Worm (Caenorhabditis elegans) whole organism, young adult: Measurements from ENCODE around the gene ptr-22.

Experiments used
- B0035.1 ChIP-seq: sonication (generic microtip); optimal IDR thresholded peaks from 2 replicates; lab custom pipeline; 2016; ENCODE audit warnings: missing genetic modification characterization, mild to moderate bottlenecking, missing compliant biosample characterization, missing genotype, missing genetic modification reagents
- B0261.1 ChIP-seq: sonication (generic microtip); optimal IDR thresholded peaks from 2 replicates; lab custom pipeline; 2016; ENCODE audit warnings: mild to moderate bottlenecking, missing genetic modification characterization, moderate library complexity, missing compliant biosample characterization
- C06A6.2 ChIP-seq: fragments of 200-800 bp; sonication (Bioruptor generic); conservative IDR thresholded peaks from 2 replicates; pipeline ENCODE4 v1.3.6; 2022; ENCODE audit warnings: missing genetic modification characterization, missing compliant biosample characterization
- C17E4.6 ChIP-seq: fragments of 200-800 bp; sonication (Bioruptor generic); IDR thresholded peaks from 2 replicates; pipeline ENCODE4 v1.3.6; 2022; ENCODE audit warnings: missing genetic modification reagents, missing genetic modification characterization, missing compliant biosample characterization
- D2030.7 ChIP-seq: fragments of 200-800 bp; sonication (Bioruptor generic); IDR thresholded peaks from 2 replicates; pipeline ENCODE4 v1.3.6; 2022; ENCODE audit warnings: missing genetic modification reagents, missing genetic modification characterization, missing compliant biosample characterization
- F10E7.11 ChIP-seq: sonication (generic microtip); optimal IDR thresholded peaks from 2 replicates; lab custom pipeline; 2017; ENCODE audit warnings: mild to moderate bottlenecking, missing genetic modification characterization, moderate library complexity, missing compliant biosample characterization
- F33H1.4 ChIP-seq: fragments of 200-800 bp; sonication (Bioruptor generic); IDR thresholded peaks from 2 replicates; pipeline ENCODE4 v1.3.6; 2022; ENCODE audit warnings: missing genetic modification reagents, missing genetic modification characterization, missing compliant biosample characterization
- F37B4.10 ChIP-seq: fragments of 200-800 bp; sonication (Bioruptor generic); IDR thresholded peaks from 2 replicates; pipeline ENCODE4 v1.3.6; 2022; ENCODE audit warnings: missing genetic modification characterization, missing compliant biosample characterization
- K11D2.4 ChIP-seq: fragments of 200-800 bp; sonication (Bioruptor generic); IDR thresholded peaks from 2 replicates; pipeline ENCODE4 v1.3.6; 2022; ENCODE audit warnings: missing genetic modification reagents, missing genetic modification characterization, missing compliant biosample characterization
- K12H6.12 ChIP-seq: fragments of 200-800 bp; sonication (Bioruptor generic); optimal IDR thresholded peaks from 2 replicates; lab custom pipeline; 2018; ENCODE audit warnings: mild to moderate bottlenecking, missing genetic modification characterization, missing compliant biosample characterization
- Y53G8AR.9 ChIP-seq: fragments of 200-800 bp; sonication (Bioruptor generic); conservative IDR thresholded peaks from 2 replicates; pipeline ENCODE4 v1.3.6; 2022; ENCODE audit warnings: missing genetic modification reagents, missing genetic modification characterization, missing compliant biosample characterization
- Y56A3A.18 ChIP-seq: fragments of 200-800 bp; sonication (Bioruptor generic); IDR thresholded peaks from 2 replicates; pipeline ENCODE4 v1.3.6; 2022; ENCODE audit warnings: missing genetic modification reagents, missing genetic modification characterization, missing compliant biosample characterization
- Y79H2A.3 ChIP-seq: fragments of 200-800 bp; sonication (Bioruptor generic); conservative IDR thresholded peaks from 2 replicates; pipeline ENCODE4 v1.3.6; 2022; ENCODE audit warnings: missing genetic modification reagents, missing genetic modification characterization, missing compliant biosample characterization
- akir-1 ChIP-seq: fragments of 200-800 bp; sonication (Bioruptor generic); optimal IDR thresholded peaks from 2 replicates; lab custom pipeline; 2018; ENCODE audit warnings: mild to moderate bottlenecking, missing genetic modification characterization, moderate library complexity, missing compliant biosample characterization
- aptf-3 ChIP-seq: fragments of 200-800 bp; sonication (Bioruptor generic); IDR thresholded peaks from 2 replicates; pipeline ENCODE4 v1.3.6; 2022; ENCODE audit warnings: missing genetic modification characterization, missing compliant biosample characterization
- atf-7 ChIP-seq: sonication (generic microtip); optimal IDR thresholded peaks from 2 replicates; lab custom pipeline; 2017; ENCODE audit warnings: mild to moderate bottlenecking, missing genetic modification characterization, missing compliant biosample characterization
- bed-2 ChIP-seq: fragments of 200-800 bp; sonication (Bioruptor generic); IDR thresholded peaks from 2 replicates; pipeline ENCODE4 v1.3.6; 2022; ENCODE audit warnings: missing genetic modification reagents, missing genetic modification characterization, missing compliant biosample characterization
- cebp-1 ChIP-seq, 2 experiments: fragments of 200-800 bp in 1 of 2; sonication (Bioruptor generic) in 1 of 2; sonication (generic microtip) in 1 of 2; IDR thresholded peaks in 1 of 2; optimal IDR thresholded peaks in 1 of 2; 2 replicates each; pipeline versions ENCODE4 v1.3.6 to Lab custom; 2017 to 2022; ENCODE audit warnings: missing compliant biosample characterization in 2 of 2, missing genetic modification characterization in 2 of 2, mild to moderate bottlenecking in 1 of 2, missing genetic modification reagents in 1 of 2, moderate library complexity in 1 of 2
- ceh-58 ChIP-seq: fragments of 200-800 bp; sonication (Bioruptor generic); IDR thresholded peaks from 2 replicates; pipeline ENCODE4 v1.3.6; 2022; ENCODE audit warnings: missing genetic modification characterization, missing compliant biosample characterization
- ceh-91 ChIP-seq: fragments of 200-800 bp; sonication (Bioruptor generic); IDR thresholded peaks from 2 replicates; pipeline ENCODE4 v1.3.6; 2022; ENCODE audit warnings: missing genetic modification reagents, missing genetic modification characterization, missing compliant biosample characterization
- dpl-1 ChIP-seq: fragments of 150-350 bp; optimal IDR thresholded peaks from 2 replicates; lab custom pipeline; 2014; ENCODE audit warnings: missing biosample characterization, missing genetic modification reagents, missing genetic modification characterization
- egl-44 ChIP-seq: fragments of 200-800 bp; sonication (Bioruptor generic); IDR thresholded peaks from 2 replicates; pipeline ENCODE4 v1.3.6; 2022; ENCODE audit warnings: missing genetic modification reagents, missing genetic modification characterization, missing compliant biosample characterization
- egrh-3 ChIP-seq: fragments of 200-800 bp; sonication (Bioruptor generic); IDR thresholded peaks from 2 replicates; pipeline ENCODE4 v1.3.6; 2022; ENCODE audit warnings: missing genetic modification reagents, missing genetic modification characterization, missing compliant biosample characterization
- him-1 ChIP-seq: sonication (generic microtip); optimal IDR thresholded peaks from 2 replicates; lab custom pipeline; 2016; ENCODE audit warnings: missing genotype, missing genetic modification reagents, missing genetic modification characterization, missing compliant biosample characterization
- hmg-20 ChIP-seq: fragments of 200-800 bp; sonication (Bioruptor generic); IDR thresholded peaks from 2 replicates; pipeline ENCODE4 v1.3.6; 2022; ENCODE audit warnings: missing genetic modification reagents, missing genetic modification characterization, missing compliant biosample characterization
- hsf-1 ChIP-seq: fragments of 200-800 bp; sonication (Bioruptor generic); IDR thresholded peaks from 2 replicates; pipeline ENCODE4 v1.3.6; 2022; ENCODE audit warnings: missing genetic modification reagents, missing genetic modification characterization, missing compliant biosample characterization
- let-607 ChIP-seq, 2 experiments: fragments of 200-800 bp in 1 of 2; sonication (Bioruptor generic) in 1 of 2; sonication (generic microtip) in 1 of 2; optimal IDR thresholded peaks; 2 replicates each; lab custom pipeline; 2016 to 2018; ENCODE audit warnings: mild to moderate bottlenecking in 2 of 2, missing compliant biosample characterization in 2 of 2, missing genetic modification characterization in 2 of 2, moderate library complexity in 2 of 2, missing genotype in 1 of 2
- lin-26 ChIP-seq: fragments of 200-800 bp; sonication (Bioruptor generic); IDR thresholded peaks from 2 replicates; pipeline ENCODE4 v1.3.6; 2022; ENCODE audit warnings: missing genetic modification reagents, missing genetic modification characterization, missing compliant biosample characterization
- lin-54 ChIP-seq: fragments of 200-800 bp; sonication (Bioruptor generic); optimal IDR thresholded peaks from 2 replicates; lab custom pipeline; 2018; ENCODE audit warnings: mild to moderate bottlenecking, missing genetic modification characterization, missing compliant biosample characterization
- lsl-1 ChIP-seq: fragments of 200-800 bp; sonication (Bioruptor generic); optimal IDR thresholded peaks from 2 replicates; lab custom pipeline; 2018; ENCODE audit warnings: mild to moderate bottlenecking, missing genetic modification characterization, moderate library complexity, missing compliant biosample characterization
- madf-10 ChIP-seq: sonication (generic microtip); optimal IDR thresholded peaks from 2 replicates; lab custom pipeline; 2016; ENCODE audit warnings: mild to moderate bottlenecking, missing genetic modification characterization, missing compliant biosample characterization
- mxl-1 ChIP-seq: sonication (generic microtip); optimal IDR thresholded peaks from 2 replicates; lab custom pipeline; 2016; ENCODE audit warnings: missing genetic modification characterization, missing compliant biosample characterization
- nfya-2 ChIP-seq: fragments of 200-800 bp; sonication (Bioruptor generic); IDR thresholded peaks from 2 replicates; pipeline ENCODE4 v1.3.6; 2022; ENCODE audit warnings: missing genetic modification reagents, missing genetic modification characterization, missing compliant biosample characterization
- nhr-120 ChIP-seq: fragments of 200-800 bp; sonication (Bioruptor generic); IDR thresholded peaks from 2 replicates; pipeline ENCODE4 v1.3.6; 2022; ENCODE audit warnings: missing genetic modification characterization, missing compliant biosample characterization
- nhr-80 ChIP-seq: sonication (generic microtip); optimal IDR thresholded peaks from 2 replicates; lab custom pipeline; 2016; ENCODE audit warnings: missing genetic modification characterization, missing compliant biosample characterization
- rec-8 ChIP-seq, 2 experiments: sonication (generic microtip); optimal IDR thresholded peaks; 2 replicates each; lab custom pipeline; 2016; ENCODE audit warnings: mild to moderate bottlenecking in 2 of 2, missing genetic modification characterization in 2 of 2, missing genetic modification reagents in 2 of 2, missing genotype in 2 of 2, missing biosample characterization in 1 of 2, missing compliant biosample characterization in 1 of 2, moderate library complexity in 1 of 2
- rpc-1 ChIP-seq, 2 experiments: fragments of 150-350 bp in 1 of 2; sonication (generic microtip) in 1 of 2; optimal IDR thresholded peaks; 2 replicates each; lab custom pipeline; 2014 to 2018; ENCODE audit warnings: missing biosample characterization in 1 of 2, missing genetic modification characterization in 1 of 2, missing genetic modification reagents in 1 of 2, missing genotype in 1 of 2
- sptf-2 ChIP-seq: fragments of 200-800 bp; sonication (Bioruptor generic); optimal IDR thresholded peaks from 2 replicates; lab custom pipeline; 2018; ENCODE audit warnings: mild to moderate bottlenecking, missing genetic modification characterization, missing compliant biosample characterization
- unc-62 ChIP-seq: fragments of 150-350 bp; optimal IDR thresholded peaks from 2 replicates; lab custom pipeline; 2014; ENCODE audit warnings: missing biosample characterization, missing genetic modification reagents, missing genetic modification characterization
- zim-3 ChIP-seq: sonication (generic microtip); optimal IDR thresholded peaks from 2 replicates; lab custom pipeline; 2017; ENCODE audit warnings: mild to moderate bottlenecking, missing genetic modification characterization, moderate library complexity, missing compliant biosample characterization
- ztf-25 ChIP-seq: fragments of 200-800 bp; sonication (Bioruptor generic); IDR thresholded peaks from 2 replicates; pipeline ENCODE4 v1.3.6; 2022; ENCODE audit warnings: missing genetic modification reagents, missing genetic modification characterization, missing compliant biosample characterization

The ptr-22 gene

ce11 chrV:18894924-18895388 lies 36.2 kb downstream of the ptr-22 start, which contains the start of gene emb-4 (continued):
- TF ChIP-seq ceh-91 (no peak), F37B4.10 (GFP tag; lab: Robert Waterston, UW) (no peak), let-607 (tag; optimal IDR thresholded peaks at IDR 0.05; lab: Kevin White, UChicago) (no peak)
- TF ChIP-seq, all 124 proteins: peak for 12

ce11 chrV:18882990-18883389 lies 48.2 kb downstream of the ptr-22 start:
- TF ChIP-seq nhr-120 (GFP tag; lab: Robert Waterston, UW) (0 out of 2 replicates have a peak, but pooled peaks have one; percentile 11), Y53G8AR.9 (GFP tag; lab: Robert Waterston, UW) (0 out of 2 replicates have a peak, but pooled peaks have one; percentile 39), bed-2 (GFP tag; lab: Robert Waterston, UW) (0 out of 2 replicates have a peak, but pooled peaks have one; percentile 13), C17E4.6 (GFP tag; lab: Robert Waterston, UW) (peak; percentile 46; the same call in 1 of the 2 replicates), egrh-3 (GFP tag; lab: Robert Waterston, UW) (peak; percentile 41), aptf-3 (peak; percentile 62; the same call in 1 of the 2 replicates), D2030.7 (GFP tag; lab: Robert Waterston, UW) (0 out of 2 replicates have a peak, but pooled peaks have one; percentile 8)

- no peak for TF ChIP-seq ztf-25 (GFP tag; lab: Robert Waterston, UW)
- TF ChIP-seq rec-8 (tag; optimal IDR thresholded peaks at IDR 0.05; lab: Kevin White, UChicago) = no peak
- no peak for TF ChIP-seq ceh-58 (GFP tag; lab: Robert Waterston, UW)
- no peak for TF ChIP-seq zim-3 (tag; lab: Kevin White, UChicago)
- no peak for TF ChIP-seq nfya-2
- no peak for TF ChIP-seq dpl-1 (GFP tag; lab: Kevin White, UChicago)
- TF ChIP-seq atf-7 (tag; lab: Kevin White, UChicago) = no peak
- TF ChIP-seq Y56A3A.18 (GFP tag; lab: Robert Waterston, UW) = no peak
- TF ChIP-seq lsl-1 = no peak
- TF ChIP-seq lin-54 (GFP tag; lab: Kevin White, UChicago) = no peak
- TF ChIP-seq akir-1 (GFP tag; lab: Kevin White, UChicago) = no peak
- TF ChIP-seq egl-44 = no peak
- no peak for TF ChIP-seq him-1 (tag; lab: Kevin White, UChicago)
- no peak for TF ChIP-seq lin-26 (GFP tag; lab: Robert Waterston, UW)
- no peak for TF ChIP-seq C06A6.2 (GFP tag; lab: Robert Waterston, UW)
- TF ChIP-seq Y79H2A.3 = no peak
- no peak for TF ChIP-seq madf-10 (tag; lab: Kevin White, UChicago)
- TF ChIP-seq rpc-1 (optimal IDR thresholded peaks at IDR 0.05; lab: Kevin White, UChicago) = no peak
- no peak for TF ChIP-seq rpc-1 (tag; optimal IDR thresholded peaks at IDR 0.05; lab: Kevin White, UChicago)
- TF ChIP-seq F10E7.11 (tag; lab: Kevin White, UChicago) = no peak
Measured at ce11 chrV:18873833-18874232, 57.3 kb downstream of the ptr-22 start, which contains the start of gene ceh-51. Gene ceh-51 (plus strand): TSS chrV:18874133.

- TF ChIP-seq unc-62 (GFP tag; lab: Kevin White, UChicago) (peak; percentile 85), hmg-20 (GFP tag; lab: Robert Waterston, UW) (no peak), nhr-80 (peak; percentile 62), B0035.1 (tag; lab: Kevin White, UChicago) (no peak), sptf-2 (no peak), K11D2.4 (no peak), dpl-1 (GFP tag; lab: Kevin White, UChicago) (no peak), cebp-1 (GFP tag; IDR thresholded peaks at IDR 0.05; lab: Robert Waterston, UW) (no peak), cebp-1 (tag; optimal IDR thresholded peaks at IDR 0.05; lab: Kevin White, UChicago) (peak; percentile 10), B0261.1 (no peak), F33H1.4 (GFP tag; lab: Robert Waterston, UW) (no peak), mxl-1 (no peak), hsf-1 (GFP tag; lab: Robert Waterston, UW) (no peak), K12H6.12 (tag; lab: Kevin White, UChicago) (no peak)
Measured at ce11 chrV:18870955-18871354, 60.2 kb downstream of the ptr-22 start.
